Fruit fly (Drosophila melanogaster): ENCODE results near the gene CG42374.

Gene CG42374

DNA sequence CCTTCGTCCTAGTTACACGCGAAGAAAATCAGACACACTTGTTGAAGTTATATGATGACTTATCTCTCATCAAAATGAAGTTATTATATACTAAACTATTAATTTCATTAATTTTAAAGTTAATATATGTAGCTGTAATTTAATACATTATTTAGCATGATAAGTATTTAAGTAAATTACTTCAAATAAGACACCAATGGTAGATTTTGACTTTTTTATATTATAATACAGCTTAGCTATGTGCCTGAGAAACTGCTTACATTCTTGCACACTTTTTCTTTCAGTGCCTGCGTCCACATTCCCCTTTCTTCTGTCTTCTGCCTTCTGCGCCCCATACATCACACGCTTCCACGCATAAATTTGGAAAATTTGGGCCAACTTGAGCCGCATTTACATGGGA is 11.9 kb upstream of the CG42374 start (continued):
- TF ChIP-seq CG16779 (GFP tag; IDR thresholded peaks at IDR 0.05) = no peak
- TF ChIP-seq tgo (GFP tag; IDR thresholded peaks at IDR 0.05) = no peak
- no peak for TF ChIP-seq slp2 (GFP tag; optimal IDR thresholded peaks at IDR 0.05)
- peak; percentile 66 for TF ChIP-seq dmrt99B (tag; optimal IDR thresholded peaks at IDR 0.05)
- peak; percentile 47 for TF ChIP-seq phol (tag; optimal IDR thresholded peaks at IDR 0.05)
- TF ChIP-seq CG11247 (GFP tag; IDR thresholded peaks at IDR 0.05) = no peak
- TF ChIP-seq gce (GFP tag; IDR thresholded peaks at IDR 0.05) = no peak
- peak; percentile 55 for TF ChIP-seq grau (tag; optimal IDR thresholded peaks at IDR 0.05)
- TF ChIP-seq CG15269 (tag; optimal IDR thresholded peaks at IDR 0.05) = peak; percentile 37
- peak; percentile 26 for TF ChIP-seq CG15601 (tag; optimal IDR thresholded peaks at IDR 0.05)
- no peak for TF ChIP-seq CG15479 (GFP tag; optimal IDR thresholded peaks at IDR 0.05)
- TF ChIP-seq CG43689 (GFP tag; IDR thresholded peaks at IDR 0.05) = no peak
- TF ChIP-seq hbn (GFP tag; IDR thresholded peaks at IDR 0.05; ENCODE audit: partially characterized antibody) = no peak
- peak in 1 of 3 experiments; percentile 23 for TF ChIP-seq lola (GFP tag; optimal IDR thresholded peaks at IDR 0.05)
- no peak for TF ChIP-seq H15 (GFP tag; IDR thresholded peaks at IDR 0.05)
- no peak for TF ChIP-seq sc (optimal IDR thresholded peaks at IDR 0.05)
- TF ChIP-seq sc (GFP tag; optimal IDR thresholded peaks at IDR 0.05) = peak; percentile 9
- 0 out of 2 replicates have a peak, but pooled peaks have one; percentile 28 for TF ChIP-seq Ptx1 (GFP tag; IDR thresholded peaks at IDR 0.05)
- no peak for TF ChIP-seq aop (GFP tag; IDR thresholded peaks at IDR 0.05)
- no peak for TF ChIP-seq sug (tag; optimal IDR thresholded peaks at IDR 0.05)
- TF ChIP-seq CG8765 (GFP tag; IDR thresholded peaks at IDR 0.05) = no peak
- TF ChIP-seq chif (GFP tag; optimal IDR thresholded peaks at IDR 0.05) = no peak
- TF ChIP-seq crp (GFP tag; optimal IDR thresholded peaks at IDR 0.05) = no peak
- TF ChIP-seq da (GFP tag; optimal IDR thresholded peaks at IDR 0.05) = no peak
- no peak for TF ChIP-seq gcm (GFP tag; optimal IDR thresholded peaks at IDR 0.05)
- TF ChIP-seq ato (GFP tag; IDR thresholded peaks at IDR 0.05; ENCODE audit: partially characterized antibody) = no peak
- TF ChIP-seq CG31365 (tag; optimal IDR thresholded peaks at IDR 0.05) = no peak
- peak; percentile 67 for TF ChIP-seq CG7556 (GFP tag; optimal IDR thresholded peaks at IDR 0.05)
- no peak for TF ChIP-seq CG34422 (GFP tag; IDR thresholded peaks at IDR 0.05)
- peak; percentile 51 for TF ChIP-seq CoRest (tag; optimal IDR thresholded peaks at IDR 0.05)
- no peak for TF ChIP-seq CG4617 (GFP tag; optimal IDR thresholded peaks at IDR 0.05; ENCODE audit: borderline replicate concordance)
- TF ChIP-seq CG6854 (GFP tag; optimal IDR thresholded peaks at IDR 0.05) = peak; percentile 15
- TF ChIP-seq CG14710 (tag; optimal IDR thresholded peaks at IDR 0.05) = peak; percentile 20
- TF ChIP-seq br (optimal IDR thresholded peaks at IDR 0.05) = no peak
- TF ChIP-seq tin (GFP tag; optimal IDR thresholded peaks at IDR 0.05) = no peak
- peak; percentile 19 for TF ChIP-seq CG10267 (tag; optimal IDR thresholded peaks at IDR 0.05)
- TF ChIP-seq twi (tag; optimal IDR thresholded peaks at IDR 0.05) = no peak
- TF ChIP-seq unpg (GFP tag; optimal IDR thresholded peaks at IDR 0.05) = peak; percentile 24
- TF ChIP-seq CG10366 (GFP tag; IDR thresholded peaks at IDR 0.05) = no peak
- no peak for TF ChIP-seq mam (GFP tag; optimal IDR thresholded peaks at IDR 0.05)
- TF ChIP-seq cas (GFP tag; IDR thresholded peaks at IDR 0.05) = no peak
- TF ChIP-seq nmo (GFP tag; optimal IDR thresholded peaks at IDR 0.05) = peak; percentile 46
- TF ChIP-seq CG15514 (GFP tag; optimal IDR thresholded peaks at IDR 0.05) = peak; percentile 13
- peak; percentile 41 for TF ChIP-seq fd96Cb (tag; optimal IDR thresholded peaks at IDR 0.05)
- no peak for TF ChIP-seq Nf-YA (GFP tag; IDR thresholded peaks at IDR 0.05)
- peak; percentile 46 for TF ChIP-seq Blimp-1 (GFP tag; optimal IDR thresholded peaks at IDR 0.05)
- TF ChIP-seq Hmx (GFP tag; optimal IDR thresholded peaks at IDR 0.05) = no peak
- TF ChIP-seq seq (GFP tag; IDR thresholded peaks at IDR 0.05) = no peak
- no peak for TF ChIP-seq CG14965 (GFP tag; optimal IDR thresholded peaks at IDR 0.05; ENCODE audit: borderline replicate concordance)
- TF ChIP-seq MTF-1 (GFP tag; optimal IDR thresholded peaks at IDR 0.05; ENCODE audit: borderline replicate concordance) = no peak
- TF ChIP-seq CG2202 (tag; optimal IDR thresholded peaks at IDR 0.05) = no peak
